Worm (Caenorhabditis elegans) whole organism, late embryonic: ENCODE measurements around the gene dab-1.

Experiments
- C08G9.2 ChIP-seq: sonication (generic microtip); optimal IDR thresholded peaks from 2 replicates; lab custom pipeline; 2016; ENCODE audit warnings: mild to moderate bottlenecking, missing genetic modification characterization, moderate library complexity, missing compliant biosample characterization
- Y22D7AL.16 ChIP-seq: sonication (generic microtip); optimal IDR thresholded peaks from 2 replicates; lab custom pipeline; 2016; ENCODE audit warnings: missing genetic modification characterization, missing compliant biosample characterization
- ama-1 ChIP-seq: fragments of 150-350 bp; optimal IDR thresholded peaks from 2 replicates; lab custom pipeline; 2014
- dmd-4 ChIP-seq: sonication (generic microtip); optimal IDR thresholded peaks from 2 replicates; lab custom pipeline; 2016; ENCODE audit warnings: borderline replicate concordance, missing genetic modification characterization, missing compliant biosample characterization
- ets-4 ChIP-seq: sonication (generic microtip); optimal IDR thresholded peaks from 2 replicates; lab custom pipeline; 2016; ENCODE audit warnings: missing genetic modification characterization, missing compliant biosample characterization
- fkh-10 ChIP-seq: fragments of 150-350 bp; optimal IDR thresholded peaks from 2 replicates; lab custom pipeline; 2014; ENCODE audit warnings: missing biosample characterization, missing genetic modification reagents, missing genetic modification characterization
- fkh-6 ChIP-seq: sonication (generic microtip); optimal IDR thresholded peaks from 2 replicates; lab custom pipeline; 2016; ENCODE audit warnings: missing genetic modification characterization, missing compliant biosample characterization
- hlh-13 ChIP-seq: fragments of 200-800 bp; sonication (Bioruptor generic); optimal IDR thresholded peaks from 2 replicates; lab custom pipeline; 2018; ENCODE audit warnings: mild to moderate bottlenecking, missing genetic modification characterization, missing compliant biosample characterization
- hlh-30 ChIP-seq: sonication (generic microtip); optimal IDR thresholded peaks from 2 replicates; lab custom pipeline; 2017; ENCODE audit warnings: antibody characterized with exemption, missing genetic modification characterization, missing compliant biosample characterization; ENCODE audit not compliant: insufficient read depth
- madf-2 ChIP-seq: sonication (generic microtip); optimal IDR thresholded peaks from 2 replicates; lab custom pipeline; 2017; ENCODE audit warnings: missing genetic modification characterization, missing compliant biosample characterization
- mec-3 ChIP-seq: sonication (generic microtip); optimal IDR thresholded peaks from 2 replicates; lab custom pipeline; 2016; ENCODE audit warnings: borderline replicate concordance, missing genetic modification characterization, missing compliant biosample characterization
- nhr-11 ChIP-seq: fragments of 150-350 bp; optimal IDR thresholded peaks from 2 replicates; lab custom pipeline; 2014; ENCODE audit warnings: missing biosample characterization, missing genetic modification characterization
- pha-4 ChIP-seq: fragments of 150-350 bp; optimal IDR thresholded peaks from 2 replicates; lab custom pipeline; 2018; ENCODE audit warnings: missing biosample characterization, missing genetic modification reagents, missing genetic modification characterization
- unc-55 ChIP-seq: sonication (generic microtip); optimal IDR thresholded peaks from 2 replicates; lab custom pipeline; 2017; ENCODE audit warnings: missing biosample characterization, missing genetic modification reagents, missing genetic modification characterization

DNA sequence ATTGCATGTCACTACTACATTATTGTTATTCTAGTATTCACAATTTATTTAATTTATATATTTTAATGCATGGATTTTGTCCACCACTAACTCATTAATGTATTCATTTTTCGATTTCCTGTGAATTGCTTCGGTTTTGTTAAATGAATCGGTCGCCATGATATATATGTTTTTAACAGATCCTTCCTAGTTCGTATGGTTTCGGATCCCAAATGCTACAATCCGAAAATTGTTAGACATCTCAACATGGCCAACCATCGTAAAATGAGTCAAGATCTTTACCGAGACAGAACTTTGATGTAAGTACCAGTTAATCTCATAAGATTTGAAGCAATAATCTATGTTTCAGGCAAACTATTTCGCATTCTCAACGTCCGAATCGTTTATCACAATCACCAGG is 50.9 kb downstream of the dab-1 start:
- TF ChIP-seq fkh-10 (GFP tag; lab: Kevin White, UChicago) (no peak), Y22D7AL.16 (tag; lab: Kevin White, UChicago) (no peak), mec-3 (no peak), C08G9.2 (tag; lab: Kevin White, UChicago) (no peak), madf-2 (tag; lab: Kevin White, UChicago) (no peak), ama-1 (lab: Kevin White, UChicago) (no peak), nhr-11 (tag; lab: Kevin White, UChicago) (no peak), fkh-6 (no peak), pha-4 (tag; lab: Kevin White, UChicago) (no peak), unc-55 (no peak), dmd-4 (no peak), ets-4 (tag; lab: Kevin White, UChicago) (no peak), hlh-30 (no peak), hlh-13 (GFP tag; lab: Kevin White, UChicago) (no peak)
